Fruit fly (Drosophila melanogaster) whole organism, embryonic: ENCODE results near the gene vito.

Source experiments
- ATbp ChIP-seq: fragments of 200-800 bp; sonication (Bioruptor generic); optimal IDR thresholded peaks from 2 replicates; lab custom pipeline; 2017; ENCODE audit warnings: missing biosample characterization, mild to moderate bottlenecking, missing genetic modification characterization, missing genetic modification reagents
- CG10267 ChIP-seq: fragments of 200-800 bp; sonication (Bioruptor generic); optimal IDR thresholded peaks from 2 replicates; lab custom pipeline; 2018; ENCODE audit warnings: missing biosample characterization, mild to moderate bottlenecking, missing genetic modification characterization, moderate library complexity
- CG13287 ChIP-seq: fragments of 200-800 bp; sonication (Bioruptor generic); IDR thresholded peaks from 2 replicates; pipeline ENCODE4 v1.3.6; 2022; ENCODE audit warnings: missing biosample characterization, missing genetic modification characterization; ENCODE audit not compliant: partially characterized antibody
- CG14667 ChIP-seq: fragments of 200-800 bp; sonication (Bioruptor generic); IDR thresholded peaks from 2 replicates; pipeline ENCODE4 v1.3.6; 2022; ENCODE audit warnings: missing biosample characterization, missing genetic modification characterization
- CG15696 ChIP-seq: fragments of 200-800 bp; sonication (Bioruptor generic); optimal IDR thresholded peaks from 2 replicates; lab custom pipeline; 2019; ENCODE audit warnings: missing biosample characterization, mild to moderate bottlenecking, missing genetic modification characterization, moderate library complexity
- CG16779 ChIP-seq: fragments of 200-800 bp; sonication (Bioruptor generic); IDR thresholded peaks from 2 replicates; pipeline ENCODE4 v1.3.6; 2022; ENCODE audit warnings: missing biosample characterization, missing genetic modification characterization
- CG2199 ChIP-seq: fragments of 200-800 bp; sonication (Bioruptor generic); IDR thresholded peaks from 3 replicates; pipeline ENCODE4 v1.3.6; 2022; ENCODE audit warnings: missing biosample characterization, missing genetic modification characterization
- CG31388 ChIP-seq: fragments of 200-800 bp; sonication (Bioruptor generic); optimal IDR thresholded peaks from 2 replicates; lab custom pipeline; 2016; ENCODE audit warnings: missing biosample characterization, missing genetic modification characterization
- CG34224 ChIP-seq: fragments of 200-800 bp; sonication (Bioruptor generic); IDR thresholded peaks from 3 replicates; pipeline ENCODE4 v1.3.6; 2022; ENCODE audit warnings: missing biosample characterization, missing genetic modification characterization; ENCODE audit not compliant: partially characterized antibody
- CG6765 ChIP-seq: fragments of 200-800 bp; sonication (Bioruptor generic); optimal IDR thresholded peaks from 3 replicates; lab custom pipeline; 2017; ENCODE audit warnings: missing biosample characterization, mild to moderate bottlenecking, missing genetic modification characterization
- CG9437 ChIP-seq: fragments of 200-800 bp; sonication (Bioruptor generic); optimal IDR thresholded peaks from 2 replicates; lab custom pipeline; 2018; ENCODE audit warnings: missing biosample characterization, mild to moderate bottlenecking, missing genetic modification characterization
- CG9797 ChIP-seq: fragments of 200-800 bp; sonication (Bioruptor generic); optimal IDR thresholded peaks from 3 replicates; lab custom pipeline; 2018; ENCODE audit warnings: missing biosample characterization, mild to moderate bottlenecking, missing genetic modification characterization
- CTCF ChIP-seq: fragments of 200-800 bp; sonication (Bioruptor generic); optimal IDR thresholded peaks from 2 replicates; lab custom pipeline; 2017; ENCODE audit warnings: missing biosample characterization, mild to moderate bottlenecking, missing genetic modification characterization, moderate library complexity
- D ChIP-seq, 2 experiments: fragments of 200-800 bp in 1 of 2; fragments of >200 bp in 1 of 2; sonication (Bioruptor generic) in 1 of 2; optimal IDR thresholded peaks; 2 replicates in 1 of 2; 3 replicates in 1 of 2; lab custom pipeline; 2017; ENCODE audit warnings: mild to moderate bottlenecking in 1 of 2, missing biosample characterization in 1 of 2, missing genetic modification characterization in 1 of 2, missing genetic modification reagents in 1 of 2
- Dp ChIP-seq: fragments of 200-800 bp; sonication (Bioruptor generic); optimal IDR thresholded peaks from 2 replicates; lab custom pipeline; 2018; ENCODE audit warnings: missing biosample characterization, mild to moderate bottlenecking, missing genetic modification characterization, moderate library complexity
- E2f2 ChIP-seq: fragments of 200-800 bp; sonication (Bioruptor generic); IDR thresholded peaks from 2 replicates; pipeline ENCODE4 v1.3.6; 2022; ENCODE audit warnings: missing biosample characterization, missing genetic modification characterization
- Ets97D ChIP-seq: fragments of 200-800 bp; sonication (Bioruptor generic); optimal IDR thresholded peaks from 3 replicates; lab custom pipeline; 2016; ENCODE audit warnings: missing biosample characterization, missing genetic modification characterization
- MBD-R2 ChIP-seq: fragments of 200-800 bp; sonication (Bioruptor generic); IDR thresholded peaks from 2 replicates; pipeline ENCODE4 v1.3.6; 2022; ENCODE audit warnings: missing biosample characterization, missing genetic modification characterization
- MESR4 ChIP-seq: fragments of 200-800 bp; sonication (Bioruptor generic); optimal IDR thresholded peaks from 2 replicates; lab custom pipeline; 2018; ENCODE audit warnings: missing biosample characterization, mild to moderate bottlenecking, missing genetic modification characterization, moderate library complexity
- Med ChIP-seq: fragments of 200-800 bp; sonication (Bioruptor generic); peaks from one replicate; lab custom pipeline; 2016; ENCODE audit warnings: missing biosample characterization, missing genetic modification characterization, mild to moderate bottlenecking, inconsistent platforms, moderate library complexity
- Myb ChIP-seq: fragments of 200-800 bp; sonication (Bioruptor generic); optimal IDR thresholded peaks from 2 replicates; lab custom pipeline; 2016; ENCODE audit warnings: missing biosample characterization, missing genetic modification characterization
- Poxn ChIP-seq: fragments of 200-800 bp; sonication (Bioruptor generic); IDR thresholded peaks from 2 replicates; pipeline ENCODE4 v1.3.6; 2022; ENCODE audit warnings: missing biosample characterization, missing genetic modification characterization
- Spps ChIP-seq: fragments of 200-800 bp; sonication (Bioruptor generic); optimal IDR thresholded peaks from 2 replicates; lab custom pipeline; 2018; ENCODE audit warnings: missing biosample characterization, mild to moderate bottlenecking, missing genetic modification characterization
- Stat92E ChIP-seq, 3 experiments: fragments of >200 bp in 2 of 3; fragments of 200-800 bp in 1 of 3; sonication (Bioruptor generic) in 1 of 3; optimal IDR thresholded peaks; 2 replicates each; lab custom pipeline; 2017 to 2019; ENCODE audit warnings: missing biosample characterization in 3 of 3, missing genetic modification characterization in 3 of 3, mild to moderate bottlenecking in 1 of 3, moderate library complexity in 1 of 3
- YL-1 ChIP-seq: fragments of 200-800 bp; sonication (Bioruptor generic); optimal IDR thresholded peaks from 3 replicates; lab custom pipeline; 2017; ENCODE audit warnings: missing biosample characterization, mild to moderate bottlenecking, missing genetic modification characterization
- ab ChIP-seq: fragments of 200-800 bp; sonication (Bioruptor generic); optimal IDR thresholded peaks from 2 replicates; lab custom pipeline; 2016; ENCODE audit warnings: missing biosample characterization, missing genetic modification characterization
- bcd ChIP-seq: fragments of 200-800 bp; sonication (Bioruptor generic); optimal IDR thresholded peaks from 2 replicates; lab custom pipeline; 2017; ENCODE audit warnings: missing biosample characterization, mild to moderate bottlenecking, missing genetic modification characterization
- crol ChIP-seq: fragments of 200-800 bp; sonication (Bioruptor generic); IDR thresholded peaks from 2 replicates; pipeline ENCODE4 v1.3.6; 2022; ENCODE audit warnings: missing biosample characterization, missing genetic modification characterization
- disco-r ChIP-seq: fragments of 200-800 bp; sonication (Bioruptor generic); optimal IDR thresholded peaks from 2 replicates; lab custom pipeline; 2016; ENCODE audit warnings: missing biosample characterization, missing genetic modification characterization
- dm ChIP-seq: fragments of 200-800 bp; sonication (Bioruptor generic); optimal IDR thresholded peaks from 3 replicates; lab custom pipeline; 2016; ENCODE audit warnings: missing biosample characterization, missing genetic modification characterization
- eve ChIP-seq, 2 experiments: fragments of >200 bp; optimal IDR thresholded peaks; 2 replicates each; lab custom pipeline; 2017; ENCODE audit warnings: missing biosample characterization in 2 of 2, missing genetic modification characterization in 2 of 2
- gfzf ChIP-seq: fragments of 200-800 bp; sonication (Bioruptor generic); optimal IDR thresholded peaks from 2 replicates; lab custom pipeline; 2016; ENCODE audit warnings: missing biosample characterization, mild to moderate bottlenecking, missing genetic modification characterization, moderate library complexity
- ham ChIP-seq: fragments of 200-800 bp; sonication (Bioruptor generic); IDR thresholded peaks from 2 replicates; pipeline ENCODE4 v1.3.6; 2022; ENCODE audit warnings: missing biosample characterization, missing genetic modification characterization
- klu ChIP-seq: fragments of 200-800 bp; sonication (Bioruptor generic); IDR thresholded peaks from 2 replicates; pipeline ENCODE4 v1.3.6; 2022; ENCODE audit warnings: missing biosample characterization, missing genetic modification characterization
- knrl ChIP-seq: fragments of 200-800 bp; sonication (Bioruptor generic); IDR thresholded peaks from 3 replicates; pipeline ENCODE4 v1.3.6; 2022; ENCODE audit warnings: missing biosample characterization, missing genetic modification characterization; ENCODE audit not compliant: partially characterized antibody
- pan ChIP-seq, 4 experiments: fragments of >200 bp in 3 of 4; fragments of 200-800 bp in 1 of 4; sonication (Bioruptor generic) in 1 of 4; optimal IDR thresholded peaks in 3 of 4; IDR thresholded peaks in 1 of 4; 2 replicates each; pipeline versions ENCODE4 v1.3.6 to Lab custom; 2017 to 2022; ENCODE audit warnings: missing biosample characterization in 2 of 4, missing genetic modification characterization in 2 of 4, mixed read lengths in 1 of 4
- psq ChIP-seq: fragments of 200-800 bp; sonication (Bioruptor generic); optimal IDR thresholded peaks from 2 replicates; lab custom pipeline; 2017; ENCODE audit warnings: missing biosample characterization, missing genetic modification characterization
- pzg ChIP-seq: fragments of 200-800 bp; sonication (Bioruptor generic); optimal IDR thresholded peaks from 3 replicates; lab custom pipeline; 2018; ENCODE audit warnings: missing biosample characterization, mild to moderate bottlenecking, missing genetic modification characterization, moderate library complexity
- rib ChIP-seq: fragments of 200-800 bp; sonication (Bioruptor generic); IDR thresholded peaks from 2 replicates; pipeline ENCODE4 v1.3.6; 2022; ENCODE audit warnings: missing biosample characterization, missing genetic modification characterization
- stwl ChIP-seq: fragments of 200-800 bp; sonication (Bioruptor generic); optimal IDR thresholded peaks from 3 replicates; lab custom pipeline; 2018; ENCODE audit warnings: missing biosample characterization, mild to moderate bottlenecking, missing genetic modification characterization, moderate library complexity
- tll ChIP-seq, 2 experiments: fragments of 200-800 bp in 1 of 2; fragments of >200 bp in 1 of 2; sonication (Bioruptor generic) in 1 of 2; optimal IDR thresholded peaks; 2 replicates each; lab custom pipeline; 2017 to 2019; ENCODE audit warnings: missing biosample characterization in 2 of 2, missing genetic modification characterization in 2 of 2, mild to moderate bottlenecking in 1 of 2, moderate library complexity in 1 of 2
- toy ChIP-seq: fragments of 200-800 bp; sonication (Bioruptor generic); IDR thresholded peaks from 2 replicates; pipeline ENCODE4 v1.3.6; 2022; ENCODE audit warnings: missing biosample characterization, missing genetic modification characterization
- trem ChIP-seq: fragments of 200-800 bp; optimal IDR thresholded peaks from 3 replicates; lab custom pipeline; 2019; ENCODE audit warnings: missing biosample characterization, mild to moderate bottlenecking, missing genetic modification characterization, moderate library complexity
- unpg ChIP-seq: fragments of 200-800 bp; sonication (Bioruptor generic); optimal IDR thresholded peaks from 3 replicates; lab custom pipeline; 2018; ENCODE audit warnings: missing biosample characterization, mild to moderate bottlenecking, missing genetic modification characterization, moderate library complexity
- usp ChIP-seq: fragments of >200 bp; optimal IDR thresholded peaks from 2 replicates; lab custom pipeline; 2017; ENCODE audit warnings: missing biosample characterization, missing genetic modification characterization
- wek ChIP-seq: fragments of 200-800 bp; sonication (Bioruptor generic); optimal IDR thresholded peaks from 3 replicates; lab custom pipeline; 2018; ENCODE audit warnings: missing biosample characterization, mild to moderate bottlenecking, missing genetic modification characterization, moderate library complexity

vito gene

DNA sequence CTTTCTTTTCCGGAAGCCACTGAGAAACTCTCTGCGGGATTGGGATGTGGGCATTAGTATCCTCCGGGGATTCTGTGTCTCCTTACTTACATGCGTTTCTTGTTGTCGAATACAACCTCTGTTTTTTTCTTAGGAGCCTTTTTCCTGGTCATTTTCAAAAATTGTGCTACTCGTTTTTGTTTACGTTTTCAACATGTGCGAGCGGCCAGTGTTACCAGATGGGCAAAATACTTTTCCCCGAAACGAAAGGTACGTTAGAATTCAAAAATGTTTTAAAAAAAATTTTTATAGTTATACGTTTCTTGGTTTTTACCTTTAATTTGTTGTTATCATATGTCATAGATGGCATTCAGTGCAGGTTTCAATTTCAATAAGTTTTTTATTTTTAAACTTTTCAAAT, at the start of gene vito:
Gene vito, minus strand, starts transcription at position 220 of the 400 bp plus-strand sequence.
- TF ChIP-seq YL-1 (GFP tag; lab: Kevin White, UChicago) (peak; percentile 28), disco-r (GFP tag; lab: Kevin White, UChicago) (no peak), eve (GFP tag; optimal IDR thresholded peaks at IDR 0.05; lab: Kevin White, UChicago) (no peak), ATbp (no peak), CG9437 (GFP tag; lab: Kevin White, UChicago) (peak; percentile 26), Spps (tag; lab: Kevin White, UChicago) (no peak), MESR4 (GFP tag; lab: Kevin White, UChicago) (peak; percentile 18), CG16779 (GFP tag; lab: Robert Waterston, UW) (no peak), gfzf (GFP tag; lab: Kevin White, UChicago) (peak; percentile 60), CG10267 (tag; lab: Kevin White, UChicago) (no peak), Stat92E (GFP tag; optimal IDR thresholded peaks at IDR 0.05; lab: Kevin White, UChicago) (no peak), Myb (GFP tag; lab: Kevin White, UChicago) (peak; percentile 90), Poxn (no peak), pzg (GFP tag; lab: Kevin White, UChicago) (peak; percentile 16), CG13287 (GFP tag; lab: Robert Waterston, UW) (0 out of 2 replicates have a peak, but pooled peaks have one; percentile 14), ab (no peak), MBD-R2 (peak; percentile 44; the same call in 1 of the 2 replicates), CG9797 (GFP tag; lab: Kevin White, UChicago) (peak; percentile 15), toy (GFP tag; lab: Robert Waterston, UW) (no peak), tll (GFP tag; optimal IDR thresholded peaks at IDR 0.05; lab: Kevin White, UChicago) (no peak), trem (tag; lab: Kevin White, UChicago) (peak; percentile 11), Dp (GFP tag; lab: Kevin White, UChicago) (peak; percentile 41), stwl (tag; lab: Kevin White, UChicago) (peak; percentile 10), dm (GFP tag; lab: Kevin White, UChicago) (peak; percentile 70), wek (no peak), D (optimal IDR thresholded peaks at IDR 0.05; lab: Kevin White, UChicago) (no peak), D (GFP tag; optimal IDR thresholded peaks at IDR 0.05; lab: Kevin White, UChicago) (no peak), E2f2 (GFP tag; lab: Robert Waterston, UW) (peak; percentile 51)

DNA sequence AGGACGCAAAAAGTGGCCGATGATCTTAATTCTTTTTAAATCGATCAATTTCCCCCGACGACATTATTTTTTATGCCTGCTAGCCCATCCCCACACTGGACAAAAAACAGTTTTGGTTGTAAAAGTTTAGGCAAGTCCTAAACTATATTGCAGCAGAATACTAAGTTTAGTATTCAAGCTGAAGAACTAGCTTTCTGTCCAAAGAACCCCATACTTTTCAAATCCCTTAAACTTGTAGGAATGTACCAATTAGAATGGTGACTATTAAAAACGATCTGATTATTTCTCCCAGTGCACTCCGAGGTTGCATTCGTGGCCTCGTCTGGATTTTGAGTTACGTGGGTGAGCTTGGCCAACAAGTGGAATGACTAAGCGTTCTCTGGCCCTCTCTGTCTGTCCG, 48.4 kb upstream of the vito start:
- TF ChIP-seq Med (GFP tag; lab: Kevin White, UChicago) = peak; percentile 5
- TF ChIP-seq Ets97D = no peak

DNA sequence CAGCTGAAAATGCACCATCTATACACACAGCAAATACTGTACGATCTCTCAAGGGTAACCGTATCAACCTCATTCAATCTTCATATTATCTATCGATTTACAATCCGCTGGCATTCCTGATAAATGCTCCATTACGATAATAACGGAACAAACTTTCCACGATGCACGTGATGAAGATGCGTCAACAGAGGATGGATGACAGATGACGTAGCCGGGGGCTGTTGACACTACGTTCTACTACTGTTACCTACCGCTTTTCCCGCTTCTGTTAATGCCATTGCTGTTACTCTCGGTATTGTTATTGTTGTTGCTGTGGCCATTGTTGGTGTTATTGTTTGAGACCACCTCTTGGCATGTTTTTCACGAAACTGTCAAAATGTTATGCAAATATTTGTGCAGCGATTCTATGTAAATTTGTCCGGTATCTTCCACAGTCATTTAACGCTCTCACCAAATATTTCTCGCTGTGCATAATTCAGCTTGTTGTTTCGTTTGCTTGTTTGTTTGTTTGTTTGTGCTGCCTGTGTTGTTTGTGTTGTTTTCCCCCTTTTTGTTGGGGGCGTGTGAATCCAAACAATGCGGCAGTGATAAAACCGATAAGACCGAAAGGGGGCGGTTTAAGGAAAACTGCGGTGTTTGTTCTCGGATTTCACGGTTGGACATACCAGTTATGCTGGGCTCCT, 46.8 kb upstream of the vito start:
- TF ChIP-seq CG2199 (GFP tag; lab: Robert Waterston, UW) (no peak), CG31388 (GFP tag; lab: Kevin White, UChicago) (peak; percentile 54), bcd (peak; percentile 78), pan (optimal IDR thresholded peaks at IDR 0.05; lab: Kevin White, UChicago) (no peak), pan (GFP tag; optimal IDR thresholded peaks at IDR 0.05 in 1 of 2, IDR thresholded peaks at IDR 0.05 in 1 of 2) (peak in 1 of 2 experiments; percentile 30), knrl (GFP tag; lab: Robert Waterston, UW) (no peak), rib (0 out of 2 replicates have a peak, but pooled peaks have one; percentile 37), CG6765 (peak; percentile 44), CG15696 (tag; lab: Kevin White, UChicago) (peak; percentile 90), usp (GFP tag; lab: Kevin White, UChicago) (no peak), psq (GFP tag; lab: Kevin White, UChicago) (peak; percentile 78), Dp (GFP tag; lab: Kevin White, UChicago) (no peak), crol (GFP tag; lab: Robert Waterston, UW) (no peak), CG14667 (GFP tag; lab: Robert Waterston, UW) (no peak), unpg (GFP tag; lab: Kevin White, UChicago) (peak; percentile 81), gfzf (GFP tag; lab: Kevin White, UChicago) (no peak), CTCF (GFP tag; lab: Kevin White, UChicago) (peak; percentile 68), klu (GFP tag; lab: Robert Waterston, UW) (no peak), CG34224 (no peak), ham (GFP tag; lab: Robert Waterston, UW) (no peak)
